Fruit fly (Drosophila melanogaster): ENCODE measurements around the gene beg.
A peak's percentile ranks its signal among the peaks of the same experiment; 100 is the strongest.

The beg gene

DNA sequence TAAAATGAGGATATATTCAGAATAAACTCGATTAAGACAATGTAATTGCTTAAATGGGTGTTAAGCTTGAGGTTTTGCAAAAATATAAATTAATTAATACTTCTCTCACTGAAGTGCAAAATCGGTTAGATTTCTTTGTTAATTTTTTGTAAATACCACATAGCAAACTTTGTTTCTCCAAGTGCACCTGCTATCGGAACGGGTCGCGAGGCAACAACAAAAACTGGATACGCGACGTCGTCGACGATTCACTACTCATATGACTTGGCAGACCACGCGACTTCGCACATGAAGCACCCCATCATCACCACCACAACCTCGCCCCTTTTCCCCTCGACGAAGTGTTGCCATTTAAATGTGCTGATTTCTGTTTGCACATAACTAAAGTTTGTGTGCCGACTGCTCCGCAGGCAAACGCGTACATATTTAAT, 28.4 kb upstream of the beg start (continued):
- no peak for TF ChIP-seq Usf (GFP tag; optimal IDR thresholded peaks at IDR 0.05)
- no peak for TF ChIP-seq Hmx (GFP tag; optimal IDR thresholded peaks at IDR 0.05)
- TF ChIP-seq sima (GFP tag; optimal IDR thresholded peaks at IDR 0.05), result no peak
- TF ChIP-seq Hr3 (GFP tag; optimal IDR thresholded peaks at IDR 0.05), result no peak
- TF ChIP-seq gfzf (GFP tag; optimal IDR thresholded peaks at IDR 0.05), result no peak
- no peak for TF ChIP-seq CG11398 (GFP tag; optimal IDR thresholded peaks at IDR 0.05)
- TF ChIP-seq Oli (tag; optimal IDR thresholded peaks at IDR 0.05), result peak; percentile 17
- TF ChIP-seq pan (optimal IDR thresholded peaks at IDR 0.05), result no peak
- TF ChIP-seq pan (GFP tag; optimal IDR thresholded peaks at IDR 0.05 in 1 of 2, IDR thresholded peaks at IDR 0.05 in 1 of 2), result peak in 1 of 2 experiments; percentile 32
- TF ChIP-seq CG17612 (GFP tag; IDR thresholded peaks at IDR 0.05), result peak; percentile 57; the same call in 1 of the 2 replicates
- TF ChIP-seq Hr51 (GFP tag; optimal IDR thresholded peaks at IDR 0.05), result peak in 1 of 2 experiments; percentile 40
- no peak for TF ChIP-seq CG14860 (GFP tag; IDR thresholded peaks at IDR 0.05; ENCODE audit: partially characterized antibody)
- TF ChIP-seq disco-r (GFP tag; optimal IDR thresholded peaks at IDR 0.05), result no peak
- no peak for TF ChIP-seq CG10267 (tag; optimal IDR thresholded peaks at IDR 0.05)
- TF ChIP-seq CG3163 (GFP tag; optimal IDR thresholded peaks at IDR 0.05), result no peak
- no peak for TF ChIP-seq CG10462 (GFP tag; optimal IDR thresholded peaks at IDR 0.05)
- TF ChIP-seq Bdp1 (GFP tag; optimal IDR thresholded peaks at IDR 0.05), result no peak
- no peak for TF ChIP-seq pfk (GFP tag; optimal IDR thresholded peaks at IDR 0.05)
- no peak for TF ChIP-seq hb (GFP tag; IDR thresholded peaks at IDR 0.05; ENCODE audit: partially characterized antibody)
- no peak for TF ChIP-seq Neu2 (GFP tag; optimal IDR thresholded peaks at IDR 0.05; ENCODE audit: borderline replicate concordance)
- TF ChIP-seq CG8765 (GFP tag; IDR thresholded peaks at IDR 0.05), result no peak
- TF ChIP-seq NFAT (GFP tag; IDR thresholded peaks at IDR 0.05), result peak; percentile 32; the same call in 1 of the 2 replicates
- TF ChIP-seq CG6689 (GFP tag; IDR thresholded peaks at IDR 0.05), result peak; percentile 55
- TF ChIP-seq br (optimal IDR thresholded peaks at IDR 0.05), result no peak
- no peak for TF ChIP-seq tna (GFP tag; IDR thresholded peaks at IDR 0.05; ENCODE audit: partially characterized antibody)
- peak; percentile 26; the same call in 1 of the 2 replicates for TF ChIP-seq E2f2 (GFP tag; IDR thresholded peaks at IDR 0.05)
- no peak for TF ChIP-seq CG8089 (GFP tag; optimal IDR thresholded peaks at IDR 0.05)
- peak; percentile 53 for TF ChIP-seq lab (GFP tag; optimal IDR thresholded peaks at IDR 0.05)
- peak; percentile 53 for TF ChIP-seq Meics (GFP tag; optimal IDR thresholded peaks at IDR 0.05)
- peak; percentile 9 for TF ChIP-seq CG12155 (GFP tag; optimal IDR thresholded peaks at IDR 0.05)
- no peak for TF ChIP-seq BEAF-32 (GFP tag; optimal IDR thresholded peaks at IDR 0.05)
- TF ChIP-seq CG7372 (GFP tag; IDR thresholded peaks at IDR 0.05), result 0 out of 2 replicates have a peak, but pooled peaks have one; percentile 5
- peak; percentile 2 for TF ChIP-seq HmgZ (tag; optimal IDR thresholded peaks at IDR 0.05)
- no peak for TF ChIP-seq toy (GFP tag; IDR thresholded peaks at IDR 0.05)
- peak in 1 of 2 experiments; percentile 17 for TF ChIP-seq Pdp1 (GFP tag; optimal IDR thresholded peaks at IDR 0.05)
- peak; percentile 15 for TF ChIP-seq ind (GFP tag; optimal IDR thresholded peaks at IDR 0.05)
- peak; percentile 72 for TF ChIP-seq CG32532 (GFP tag; IDR thresholded peaks at IDR 0.05)
- TF ChIP-seq CG17328 (GFP tag; IDR thresholded peaks at IDR 0.05), result peak; percentile 29; the same call in 1 of the 2 replicates
- TF ChIP-seq CG3838 (GFP tag; optimal IDR thresholded peaks at IDR 0.05), result no peak

DNA sequence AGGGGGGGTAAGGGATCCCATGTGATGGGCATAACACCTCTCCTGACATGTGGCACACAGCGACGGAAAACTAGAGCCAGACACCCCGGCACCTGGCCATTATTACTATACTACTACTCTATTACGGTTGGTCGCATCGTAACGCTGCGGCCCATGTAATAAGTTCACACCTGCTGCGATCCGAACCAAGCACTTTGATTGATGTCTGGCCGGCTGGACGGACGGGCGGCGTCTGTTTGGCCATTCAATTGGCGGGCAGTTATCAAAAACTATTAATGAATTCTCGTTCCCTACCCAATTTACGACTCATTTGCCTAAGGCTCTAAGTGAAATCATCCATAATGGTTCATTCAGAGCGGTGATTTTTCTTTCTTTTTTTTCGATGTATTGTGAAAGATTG, 28.0 kb upstream of the beg start:
- TF ChIP-seq CG6175 (GFP tag; IDR thresholded peaks at IDR 0.05) (0 out of 3 replicates have a peak, but pooled peaks have one; percentile 2), zf30C (GFP tag; optimal IDR thresholded peaks at IDR 0.05) (no peak), cwo (GFP tag; optimal IDR thresholded peaks at IDR 0.05) (peak; percentile 42), lab (GFP tag; optimal IDR thresholded peaks at IDR 0.05) (peak; percentile 62), CG43689 (GFP tag; IDR thresholded peaks at IDR 0.05) (no peak), hb (GFP tag; IDR thresholded peaks at IDR 0.05; ENCODE audit: partially characterized antibody) (no peak), chinmo (GFP tag; IDR thresholded peaks at IDR 0.05; ENCODE audit: partially characterized antibody) (0 out of 4 replicates have a peak, but pooled peaks have one; percentile 29), Med (GFP tag) (peak; percentile 50), otp (GFP tag; IDR thresholded peaks at IDR 0.05) (no peak), Pdp1 (GFP tag; optimal IDR thresholded peaks at IDR 0.05) (peak in 1 of 2 experiments; percentile 8)

All from whole organism, embryonic.